Worm (Caenorhabditis elegans): ENCODE measurements around the gene T24B8.4.

The T24B8.4 gene

ce11 chrII:9054604-9055003 lies 16.0 kb downstream of the T24B8.4 start, which contains the start of gene chmp-7 (continued):
- peak; percentile 57 for TF ChIP-seq ces-1 (GFP tag; optimal IDR thresholded peaks at IDR 0.05)
- no peak for TF ChIP-seq fkh-4 (tag; optimal IDR thresholded peaks at IDR 0.05; ENCODE audit: borderline replicate concordance)
- TF ChIP-seq aly-2 (tag; optimal IDR thresholded peaks at IDR 0.05), result peak; percentile 83
- peak; percentile 85 for TF ChIP-seq jun-1 (tag; optimal IDR thresholded peaks at IDR 0.05)
- TF ChIP-seq unc-130 (tag; optimal IDR thresholded peaks at IDR 0.05), result peak; percentile 92
- peak; percentile 90 to 93 for TF ChIP-seq lsy-2 (tag; optimal IDR thresholded peaks at IDR 0.05)
- peak; percentile 92 for TF ChIP-seq nhr-85 (tag)
- peak; percentile 27 for TF ChIP-seq pax-3 (tag; optimal IDR thresholded peaks at IDR 0.05)
- no peak for TF ChIP-seq nhr-12 (tag; optimal IDR thresholded peaks at IDR 0.05)
- peak; percentile 40 for TF ChIP-seq hpl-2 (GFP tag; optimal IDR thresholded peaks at IDR 0.05)
- TF ChIP-seq lir-3 (tag; optimal IDR thresholded peaks at IDR 0.05; ENCODE audit: poor library complexity), result peak; percentile 75
- TF ChIP-seq irx-1 (tag; optimal IDR thresholded peaks at IDR 0.05), result peak; percentile 75
- TF ChIP-seq tlp-1 (tag; optimal IDR thresholded peaks at IDR 0.05), result no peak
- TF ChIP-seq fos-1 (tag; optimal IDR thresholded peaks at IDR 0.05), result peak; percentile 82
- TF ChIP-seq ceh-90 (tag; optimal IDR thresholded peaks at IDR 0.05), result no peak
- TF ChIP-seq C16A3.4 (tag; optimal IDR thresholded peaks at IDR 0.05), result peak; percentile 96
- TF ChIP-seq swsn-7 (tag; optimal IDR thresholded peaks at IDR 0.05), result peak; percentile 87
- peak in 1 of 2 experiments; percentile 58 for TF ChIP-seq ztf-11 (tag; optimal IDR thresholded peaks at IDR 0.05)
- TF ChIP-seq Y116A8C.19 (tag; optimal IDR thresholded peaks at IDR 0.05; ENCODE audit: borderline replicate concordance), result no peak
- peak; percentile 31 for TF ChIP-seq sox-4 (tag; optimal IDR thresholded peaks at IDR 0.05)
- peak; percentile 81 for TF ChIP-seq nhr-77 (tag; optimal IDR thresholded peaks at IDR 0.05)
- peak; percentile 82 for TF ChIP-seq unc-86 (tag; optimal IDR thresholded peaks at IDR 0.05)
- TF ChIP-seq efl-1 (optimal IDR thresholded peaks at IDR 0.05), result peak; percentile 89 to 91
- peak; percentile 89 to 99 for TF ChIP-seq efl-1 (GFP tag; optimal IDR thresholded peaks at IDR 0.05 in 1 of 2)
- peak; percentile 56 for TF ChIP-seq sup-37 (GFP tag; optimal IDR thresholded peaks at IDR 0.05)
- no peak for TF ChIP-seq C34B4.2 (tag; optimal IDR thresholded peaks at IDR 0.05)
- TF ChIP-seq unc-62 (GFP tag; optimal IDR thresholded peaks at IDR 0.05), result no peak
- peak; percentile 80 for TF ChIP-seq nhr-19 (GFP tag; conservative IDR thresholded peaks at IDR 0.05)
- TF ChIP-seq nhr-76 (tag; optimal IDR thresholded peaks at IDR 0.05), result no peak
- TF ChIP-seq ztf-4 (tag; optimal IDR thresholded peaks at IDR 0.05), result peak; percentile 70
- TF ChIP-seq zip-4 (GFP tag; optimal IDR thresholded peaks at IDR 0.05), result peak; percentile 26
- TF ChIP-seq unc-98 (GFP tag; IDR thresholded peaks at IDR 0.05), result 0 out of 2 replicates have a peak, but pooled peaks have one; percentile 65
- peak; percentile 57 for TF ChIP-seq ceh-88 (GFP tag; IDR thresholded peaks at IDR 0.05)
- TF ChIP-seq grh-1 (GFP tag; IDR thresholded peaks at IDR 0.05), result peak; percentile 50; the same call in 1 of the 2 replicates
- no peak for TF ChIP-seq ceh-63 (GFP tag; optimal IDR thresholded peaks at IDR 0.05)
- peak; percentile 81 for TF ChIP-seq lin-15B (tag; optimal IDR thresholded peaks at IDR 0.05)
- TF ChIP-seq nhr-237 (tag; optimal IDR thresholded peaks at IDR 0.05), result peak; percentile 30
- TF ChIP-seq F16B12.6 (tag; optimal IDR thresholded peaks at IDR 0.05), result peak; percentile 100
- no peak for TF ChIP-seq unc-30 (tag; optimal IDR thresholded peaks at IDR 0.05)
- TF ChIP-seq lin-35 (GFP tag; optimal IDR thresholded peaks at IDR 0.05), result peak; percentile 90 to 93
- peak; percentile 91 for TF ChIP-seq nhr-71 (tag; optimal IDR thresholded peaks at IDR 0.05)
- peak; percentile 61 for TF ChIP-seq lin-39 (tag; optimal IDR thresholded peaks at IDR 0.05)
- TF ChIP-seq egl-13 (tag; optimal IDR thresholded peaks at IDR 0.05), result peak; percentile 36
- peak; percentile 23 for TF ChIP-seq ama-1 (optimal IDR thresholded peaks at IDR 0.05)
- TF ChIP-seq fkh-10 (GFP tag; optimal IDR thresholded peaks at IDR 0.05), result peak; percentile 44
- TF ChIP-seq dpl-1 (GFP tag; optimal IDR thresholded peaks at IDR 0.05), result peak; percentile 87 to 90 (median 90)
- no peak for TF ChIP-seq nhr-84 (tag; optimal IDR thresholded peaks at IDR 0.05)
- TF ChIP-seq lin-13 (GFP tag; optimal IDR thresholded peaks at IDR 0.05), result peak; percentile 79
- TF ChIP-seq ceh-8 (GFP tag; optimal IDR thresholded peaks at IDR 0.05), result peak; percentile 22
- no peak for TF ChIP-seq egl-27 (tag; optimal IDR thresholded peaks at IDR 0.05)
- TF ChIP-seq rnt-1 (tag; optimal IDR thresholded peaks at IDR 0.05), result peak; percentile 92
- TF ChIP-seq blmp-1 (tag; optimal IDR thresholded peaks at IDR 0.05), result peak; percentile 88
- TF ChIP-seq lin-14 (GFP tag; optimal IDR thresholded peaks at IDR 0.05), result peak; percentile 98
- peak in 1 of 2 experiments; percentile 50 for TF ChIP-seq mdl-1 (tag; optimal IDR thresholded peaks at IDR 0.05)

All from whole organism, L1 larva.